Worm (Caenorhabditis elegans): ENCODE data around the gene ZK652.8.

DNA sequence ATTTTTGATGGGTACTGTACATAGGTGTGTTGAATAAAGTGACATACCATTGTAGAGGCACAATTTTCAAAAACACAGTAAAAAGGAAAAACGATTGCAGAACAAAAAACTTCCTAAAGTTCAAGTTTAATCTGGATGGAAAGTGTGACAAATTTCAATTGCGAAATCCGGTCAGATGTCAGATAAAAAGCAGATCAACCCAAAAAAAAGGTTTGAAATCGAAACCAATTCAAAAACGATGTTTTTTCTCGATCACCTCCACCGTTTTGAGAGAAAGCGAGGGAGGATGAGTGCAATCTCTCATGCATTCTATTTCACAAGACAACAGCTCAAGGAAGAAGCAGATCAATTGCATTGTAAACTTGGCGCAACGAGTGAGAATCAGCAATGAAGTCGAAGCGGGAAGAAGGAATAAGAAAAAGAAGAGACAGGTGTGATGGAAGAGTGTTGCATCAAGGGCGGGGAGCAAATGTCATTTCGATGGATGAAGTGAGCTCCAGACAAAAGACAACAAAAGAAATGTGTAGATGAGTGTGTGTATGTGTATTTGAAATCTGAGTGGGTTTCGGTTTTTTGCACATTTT lies 36.8 kb upstream of the ZK652.8 start:
- TF ChIP-seq unc-62 (GFP tag; optimal IDR thresholded peaks at IDR 0.05) (no peak), hrde-1 (tag; optimal IDR thresholded peaks at IDR 0.05; ENCODE audit: borderline replicate concordance) (no peak), egrh-3 (GFP tag; IDR thresholded peaks at IDR 0.05) (no peak), Y67H2A.10 (GFP tag; conservative IDR thresholded peaks at IDR 0.05) (no peak), mcd-1 (GFP tag; IDR thresholded peaks at IDR 0.05) (no peak), snpc-4 (GFP tag; optimal IDR thresholded peaks at IDR 0.05) (no peak), snpc-4 (tag; optimal IDR thresholded peaks at IDR 0.05) (no peak), ztf-22 (GFP tag; optimal IDR thresholded peaks at IDR 0.05) (no peak), F39B2.1 (GFP tag; IDR thresholded peaks at IDR 0.05) (no peak), ets-4 (GFP tag; optimal IDR thresholded peaks at IDR 0.05) (no peak), T07F8.4 (tag; optimal IDR thresholded peaks at IDR 0.05) (no peak), F10E7.11 (tag; optimal IDR thresholded peaks at IDR 0.05) (no peak), nfya-1 (tag; optimal IDR thresholded peaks at IDR 0.05; ENCODE audit: borderline replicate concordance, insufficient read depth) (no peak), nhr-80 (tag; optimal IDR thresholded peaks at IDR 0.05) (no peak)

Measured in whole organism, young adult.